Worm (Caenorhabditis elegans): ENCODE measurements around the gene F46F2.3.

- TF ChIP-seq blmp-1 (tag; optimal IDR thresholded peaks at IDR 0.05) (no peak), snpc-4 (tag; optimal IDR thresholded peaks at IDR 0.05) (no peak), lin-13 (tag; optimal IDR thresholded peaks at IDR 0.05) (no peak), ceh-83 (GFP tag; optimal IDR thresholded peaks at IDR 0.05) (no peak), ztf-11 (tag; optimal IDR thresholded peaks at IDR 0.05) (no peak), ces-1 (GFP tag; optimal IDR thresholded peaks at IDR 0.05) (no peak), pha-4 (tag; optimal IDR thresholded peaks at IDR 0.05) (no peak)
Measured at ce11 chrX:15242726-15243125, 17.4 kb downstream of the F46F2.3 start.
